Worm (Caenorhabditis elegans): ENCODE data around the gene K02E11.7.

DNA sequence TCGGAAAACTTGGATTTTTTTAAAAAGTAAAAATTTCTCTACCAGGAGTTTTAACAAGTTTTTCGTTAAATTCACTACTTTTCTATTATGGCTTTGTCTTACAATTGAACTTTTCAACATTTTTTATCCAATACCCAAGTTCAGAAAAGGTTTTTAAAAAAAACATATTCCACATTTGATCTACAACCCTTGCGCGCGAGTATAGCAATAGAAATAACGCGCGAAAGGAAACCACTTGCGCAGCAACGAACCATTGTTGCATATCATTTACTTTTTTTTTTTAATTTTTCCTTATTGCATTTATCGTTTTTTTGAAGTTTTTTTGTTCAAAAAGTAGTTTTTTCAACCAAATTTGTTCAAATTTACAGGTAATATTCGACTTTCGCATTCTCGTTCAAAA lies 31.7 kb upstream of the K02E11.7 start, which contains the start of gene F40G12.11:
- TF ChIP-seq pha-4 (tag; optimal IDR thresholded peaks at IDR 0.05) (no peak), ama-1 (optimal IDR thresholded peaks at IDR 0.05) (no peak), fkh-10 (GFP tag; optimal IDR thresholded peaks at IDR 0.05) (no peak), ztf-4 (tag; optimal IDR thresholded peaks at IDR 0.05) (no peak), snpc-4 (tag; optimal IDR thresholded peaks at IDR 0.05) (no peak), skn-1 (tag; optimal IDR thresholded peaks at IDR 0.05) (no peak), lin-39 (tag; optimal IDR thresholded peaks at IDR 0.05) (no peak), unc-39 (tag; optimal IDR thresholded peaks at IDR 0.05) (no peak), pqm-1 (tag; optimal IDR thresholded peaks at IDR 0.05) (no peak)
